Worm (Caenorhabditis elegans) whole organism, late embryonic: Measurements from ENCODE around the gene F17H10.1.

Source experiments
- C08G9.2 ChIP-seq: sonication (generic microtip); optimal IDR thresholded peaks from 2 replicates; lab custom pipeline; 2016; ENCODE audit warnings: mild to moderate bottlenecking, missing genetic modification characterization, moderate library complexity, missing compliant biosample characterization
- ama-1 ChIP-seq: fragments of 150-350 bp; optimal IDR thresholded peaks from 2 replicates; lab custom pipeline; 2014
- dve-1 ChIP-seq: sonication (generic microtip); optimal IDR thresholded peaks from 2 replicates; lab custom pipeline; 2017; ENCODE audit warnings: antibody characterized with exemption, mild to moderate bottlenecking, missing genetic modification characterization, missing compliant biosample characterization
- gmeb-2 ChIP-seq: sonication (generic microtip); optimal IDR thresholded peaks from 2 replicates; lab custom pipeline; 2016; ENCODE audit warnings: missing genetic modification characterization, inconsistent platforms, missing compliant biosample characterization
- nfya-1 ChIP-seq: sonication (generic microtip); optimal IDR thresholded peaks from 2 replicates; lab custom pipeline; 2017; ENCODE audit warnings: missing genetic modification characterization, mild to moderate bottlenecking, missing compliant biosample characterization, antibody characterized with exemption, moderate library complexity
- tbx-2 ChIP-seq: sonication (generic microtip); optimal IDR thresholded peaks from 2 replicates; lab custom pipeline; 2016; ENCODE audit warnings: missing genetic modification characterization, missing compliant biosample characterization
- unc-42 ChIP-seq: sonication (generic microtip); optimal IDR thresholded peaks from 2 replicates; lab custom pipeline; 2016; ENCODE audit warnings: missing genotype, missing genetic modification characterization, missing compliant biosample characterization

DNA sequence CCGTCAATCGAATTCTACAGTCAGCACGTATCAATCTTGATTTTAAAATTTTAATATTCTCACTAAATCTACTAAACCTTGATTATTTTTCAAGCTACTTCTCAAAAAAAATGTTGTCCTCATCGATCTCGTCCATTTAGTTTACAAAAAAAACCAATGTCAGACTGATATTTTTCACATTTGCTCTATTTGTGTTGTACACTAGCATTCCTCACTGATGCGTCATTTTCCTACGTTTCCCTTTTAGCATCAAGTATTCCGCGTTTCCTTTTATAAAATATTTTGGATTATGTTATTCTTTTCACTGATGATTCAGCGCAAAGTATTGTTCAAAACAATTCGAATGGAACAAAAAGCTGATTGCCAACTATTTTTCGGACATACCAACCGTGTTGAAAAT is 34.5 kb downstream of the F17H10.1 start, which contains the start of gene ttr-34:
- TF ChIP-seq C08G9.2 (tag; lab: Kevin White, UChicago): no peak
- TF ChIP-seq gmeb-2 (tag; lab: Kevin White, UChicago): no peak
- no peak for TF ChIP-seq nfya-1
- no peak for TF ChIP-seq tbx-2 (tag; lab: Kevin White, UChicago)
- TF ChIP-seq dve-1: no peak
- no peak for TF ChIP-seq ama-1 (lab: Kevin White, UChicago)
- TF ChIP-seq unc-42 (tag; lab: Kevin White, UChicago): no peak
